Worm (Caenorhabditis elegans) whole organism, midembryonic: Measurements from ENCODE around the gene F09C8.1.

Experiments used
- T22C8.4 ChIP-seq: fragments of 200-800 bp; sonication (Bioruptor generic); IDR thresholded peaks from 2 replicates; pipeline ENCODE4 v1.3.6; 2022; ENCODE audit warnings: missing genetic modification characterization, missing compliant biosample characterization
- cog-1 ChIP-seq: sonication (generic microtip); optimal IDR thresholded peaks from 2 replicates; lab custom pipeline; 2016; ENCODE audit warnings: missing genetic modification characterization, missing compliant biosample characterization
- flt-1 ChIP-seq: fragments of 200-800 bp; sonication (Bioruptor generic); IDR thresholded peaks from 2 replicates; pipeline ENCODE4 v1.3.6; 2022; ENCODE audit warnings: missing genetic modification characterization, missing compliant biosample characterization
- klf-2 ChIP-seq: fragments of 200-800 bp; sonication (Bioruptor generic); conservative IDR thresholded peaks from 2 replicates; pipeline ENCODE4 v1.3.6; 2022; ENCODE audit warnings: missing genetic modification reagents, missing genetic modification characterization, missing compliant biosample characterization
- tab-1 ChIP-seq: fragments of 200-800 bp; sonication (Bioruptor generic); IDR thresholded peaks from 2 replicates; pipeline ENCODE4 v1.3.6; 2022; ENCODE audit warnings: missing genetic modification characterization, missing compliant biosample characterization

ce11 chrX:16151302-16151701 is 12.0 kb downstream of the F09C8.1 start:
- TF ChIP-seq tab-1 (GFP tag; lab: Robert Waterston, UW) (no peak), cog-1 (tag; lab: Kevin White, UChicago) (no peak), flt-1 (GFP tag; lab: Robert Waterston, UW) (no peak), klf-2 (GFP tag; lab: Robert Waterston, UW) (no peak), T22C8.4 (GFP tag; lab: Robert Waterston, UW) (no peak)
